Worm (Caenorhabditis elegans) whole organism, early embryonic: ENCODE results near the gene sru-26.
"Not testable (repeated sequence)": the region's sequence is repeated elsewhere in the genome, so short reads cannot be mapped to it uniquely, and the experiment has no call there.

Source experiments
- B0310.2 ChIP-seq: sonication (generic microtip); optimal IDR thresholded peaks from 2 replicates; lab custom pipeline; 2016; ENCODE audit warnings: mild to moderate bottlenecking, missing genetic modification characterization, missing compliant biosample characterization
- F13C5.2 ChIP-seq: sonication (generic microtip); optimal IDR thresholded peaks from 2 replicates; lab custom pipeline; 2017; ENCODE audit warnings: mild to moderate bottlenecking, missing genetic modification characterization, inconsistent platforms, missing compliant biosample characterization
- aly-1 ChIP-seq: sonication (generic microtip); optimal IDR thresholded peaks from 2 replicates; lab custom pipeline; 2016; ENCODE audit warnings: missing genetic modification characterization, missing compliant biosample characterization
- ama-1 ChIP-seq: fragments of 150-350 bp; optimal IDR thresholded peaks from 2 replicates; lab custom pipeline; 2014
- ceh-13 ChIP-seq: fragments of 200-800 bp; sonication (Bioruptor generic); optimal IDR thresholded peaks from 2 replicates; lab custom pipeline; 2018; ENCODE audit warnings: mild to moderate bottlenecking, missing genetic modification characterization, missing compliant biosample characterization
- ceh-36 ChIP-seq: sonication (generic microtip); optimal IDR thresholded peaks from 2 replicates; lab custom pipeline; 2016; ENCODE audit warnings: missing genetic modification characterization, inconsistent platforms, missing compliant biosample characterization
- ets-7 ChIP-seq: sonication (generic microtip); optimal IDR thresholded peaks from 2 replicates; lab custom pipeline; 2016; ENCODE audit warnings: missing genotype, missing genetic modification characterization, missing compliant biosample characterization
- flt-1 ChIP-seq: fragments of 200-800 bp; sonication (Bioruptor generic); IDR thresholded peaks from 2 replicates; pipeline ENCODE4 v1.3.6; 2022; ENCODE audit warnings: missing genetic modification characterization, missing compliant biosample characterization
- hmbx-1 ChIP-seq: sonication (generic microtip); optimal IDR thresholded peaks from 2 replicates; lab custom pipeline; 2016; ENCODE audit warnings: mild to moderate bottlenecking, missing genetic modification characterization, missing compliant biosample characterization
- hmg-4 ChIP-seq: fragments of 200-800 bp; sonication (Bioruptor generic); optimal IDR thresholded peaks from 2 replicates; lab custom pipeline; 2018; ENCODE audit warnings: mild to moderate bottlenecking, missing genetic modification characterization, missing compliant biosample characterization
- hnd-1 ChIP-seq: sonication (generic microtip); optimal IDR thresholded peaks from 2 replicates; lab custom pipeline; 2016; ENCODE audit warnings: missing genetic modification characterization, missing compliant biosample characterization
- pes-1 ChIP-seq: fragments of 200-800 bp; sonication (Bioruptor generic); IDR thresholded peaks from 2 replicates; pipeline ENCODE4 v1.3.6; 2022; ENCODE audit warnings: missing genetic modification reagents, missing genetic modification characterization, missing compliant biosample characterization
- scrt-1 ChIP-seq: fragments of 200-800 bp; sonication (Bioruptor generic); IDR thresholded peaks from 2 replicates; pipeline ENCODE4 v1.3.6; 2022; ENCODE audit warnings: missing genetic modification characterization, missing compliant biosample characterization
- sea-1 ChIP-seq: fragments of 200-800 bp; sonication (Bioruptor generic); conservative IDR thresholded peaks from 2 replicates; pipeline ENCODE4 v1.3.6; 2022; ENCODE audit warnings: missing genetic modification characterization, missing compliant biosample characterization
- tbx-11 ChIP-seq: fragments of 200-800 bp; sonication (Bioruptor generic); IDR thresholded peaks from 2 replicates; pipeline ENCODE4 v1.3.6; 2022; ENCODE audit warnings: missing genetic modification characterization, missing compliant biosample characterization
- tbx-37 ChIP-seq: fragments of 200-800 bp; sonication (Bioruptor generic); conservative IDR thresholded peaks from 2 replicates; pipeline ENCODE4 v1.3.6; 2022; ENCODE audit warnings: missing genetic modification reagents, missing genetic modification characterization, missing compliant biosample characterization
- tra-4 ChIP-seq: sonication (generic microtip); optimal IDR thresholded peaks from 2 replicates; lab custom pipeline; 2017; ENCODE audit warnings: missing genetic modification characterization, missing compliant biosample characterization

sru-26 gene

DNA sequence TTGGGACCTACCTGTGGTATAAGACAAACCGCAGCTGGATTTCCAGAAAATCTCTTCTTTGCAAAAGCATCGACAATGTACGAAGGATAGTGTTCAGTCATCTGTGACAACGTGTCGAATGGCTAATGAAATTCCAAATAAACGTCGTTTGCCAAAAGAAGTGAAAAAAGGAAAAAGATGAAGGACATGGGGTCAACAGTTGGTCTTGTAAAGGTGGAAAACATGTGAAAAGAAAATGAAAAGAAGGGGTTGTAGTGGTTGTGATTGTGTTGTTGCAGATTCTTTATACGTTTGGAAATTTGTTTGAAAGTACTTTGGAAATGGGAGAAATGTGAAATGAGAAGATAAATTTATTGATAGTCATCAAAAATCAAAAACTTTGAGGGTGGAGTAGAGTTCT is 2.8 kb upstream of the sru-26 start, which contains the start of gene T04A11.4:
Gene T04A11.4 (minus strand): TSS at position 101 of the 400 bp plus-strand sequence.
- not testable (repeated sequence) for TF ChIP-seq ama-1; tbx-11 (GFP tag; lab: Robert Waterston, UW); ceh-36 (tag; lab: Kevin White, UChicago)

DNA sequence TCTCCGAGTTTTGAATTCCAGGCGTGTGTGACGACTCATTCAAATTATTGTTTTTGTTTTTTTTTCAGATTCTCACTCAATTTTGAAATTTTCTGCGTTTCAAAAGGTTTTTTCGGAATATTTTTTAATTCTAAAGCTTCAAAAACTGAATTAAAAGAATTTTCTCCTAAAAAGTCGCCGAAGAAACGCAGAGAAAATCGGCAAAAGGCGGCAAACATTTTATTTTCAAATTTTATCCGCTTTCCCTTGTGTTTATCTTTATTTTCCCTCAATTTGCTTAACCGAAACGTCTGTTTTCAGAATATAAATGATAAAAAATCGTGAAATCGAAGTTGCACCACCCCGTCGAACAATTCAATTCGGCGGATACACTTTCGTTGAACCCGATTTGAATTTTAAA is 3.2 kb downstream of the sru-26 start, which contains the start of gene him-6:
Gene him-6 (plus strand): TSS at position 301 of the 400 bp plus-strand sequence.
- TF ChIP-seq ets-7 (tag; lab: Kevin White, UChicago) (no peak), pes-1 (GFP tag; lab: Robert Waterston, UW) (no peak), B0310.2 (tag; lab: Kevin White, UChicago) (no peak), hmbx-1 (tag; lab: Kevin White, UChicago) (no peak), tbx-37 (no peak), ceh-36 (tag; lab: Kevin White, UChicago) (no peak), tra-4 (tag; lab: Kevin White, UChicago) (no peak), hnd-1 (tag; lab: Kevin White, UChicago) (no peak), tbx-11 (GFP tag; lab: Robert Waterston, UW) (no peak), F13C5.2 (no peak), ama-1 (no peak), flt-1 (GFP tag; lab: Robert Waterston, UW) (no peak), sea-1 (GFP tag; lab: Robert Waterston, UW) (no peak), hmg-4 (GFP tag; lab: Kevin White, UChicago) (no peak), ceh-13 (GFP tag; lab: Kevin White, UChicago) (no peak), aly-1 (tag; lab: Kevin White, UChicago) (no peak), scrt-1 (GFP tag; lab: Robert Waterston, UW) (no peak)

- TF ChIP-seq hmg-4 (GFP tag; lab: Kevin White, UChicago) (no peak), hnd-1 (tag; lab: Kevin White, UChicago) (no peak), hmbx-1 (tag; lab: Kevin White, UChicago) (no peak), scrt-1 (GFP tag; lab: Robert Waterston, UW) (no peak), tbx-11 (GFP tag; lab: Robert Waterston, UW) (no peak), F13C5.2 (no peak), pes-1 (GFP tag; lab: Robert Waterston, UW) (no peak), ceh-13 (GFP tag; lab: Kevin White, UChicago) (no peak), B0310.2 (tag; lab: Kevin White, UChicago) (no peak), tbx-37 (no peak), flt-1 (GFP tag; lab: Robert Waterston, UW) (no peak), tra-4 (tag; lab: Kevin White, UChicago) (no peak), aly-1 (tag; lab: Kevin White, UChicago) (no peak)
Measured at ce11 chrIV:12495196-12495595, 7.9 kb downstream of the sru-26 start, which contains the start of gene sru-20. sru-20 (plus strand) TSS chrIV:12495496.

DNA sequence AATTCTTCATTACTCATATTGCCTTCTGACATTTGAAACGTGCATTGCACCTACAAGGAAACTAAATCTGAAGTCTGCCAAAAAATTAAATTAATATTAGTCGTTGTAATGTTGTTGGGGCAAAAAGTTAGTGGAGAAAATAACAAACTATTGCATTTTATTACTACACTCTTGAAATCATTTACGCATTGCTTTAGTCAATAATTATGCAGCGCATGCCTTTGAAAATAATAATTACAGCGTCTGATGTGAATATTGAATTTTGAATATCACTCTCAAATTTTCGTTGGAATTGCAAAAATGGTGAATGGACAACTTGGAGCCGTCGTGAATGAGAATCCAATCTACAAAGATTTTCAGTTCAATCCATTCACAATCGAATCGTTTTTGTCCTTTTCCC is 10.9 kb downstream of the sru-26 start, which contains the start of gene sru-19:
Gene sru-19 (plus strand): TSS at position 301 of the 400 bp plus-strand sequence.
- TF ChIP-seq ets-7 (tag; lab: Kevin White, UChicago) = no peak
- TF ChIP-seq F13C5.2 = no peak
- TF ChIP-seq tbx-37 = no peak
- no peak for TF ChIP-seq ceh-36 (tag; lab: Kevin White, UChicago)
- no peak for TF ChIP-seq tra-4 (tag; lab: Kevin White, UChicago)
- TF ChIP-seq hmbx-1 (tag; lab: Kevin White, UChicago) = no peak
- TF ChIP-seq flt-1 (GFP tag; lab: Robert Waterston, UW) = no peak
- TF ChIP-seq aly-1 (tag; lab: Kevin White, UChicago) = no peak
- no peak for TF ChIP-seq scrt-1 (GFP tag; lab: Robert Waterston, UW)
- TF ChIP-seq ceh-13 (GFP tag; lab: Kevin White, UChicago) = no peak
- TF ChIP-seq pes-1 (GFP tag; lab: Robert Waterston, UW) = no peak
- TF ChIP-seq tbx-11 (GFP tag; lab: Robert Waterston, UW) = no peak
- no peak for TF ChIP-seq B0310.2 (tag; lab: Kevin White, UChicago)
- TF ChIP-seq hnd-1 (tag; lab: Kevin White, UChicago) = no peak
- TF ChIP-seq ama-1 = no peak
- TF ChIP-seq sea-1 (GFP tag; lab: Robert Waterston, UW) = no peak
- no peak for TF ChIP-seq hmg-4 (GFP tag; lab: Kevin White, UChicago)

ce11 chrIV:12501956-12502355 is 14.7 kb downstream of the sru-26 start, which contains the start of gene sru-18:
sru-18 (plus strand) TSS chrIV:12502256.
- TF ChIP-seq flt-1 (GFP tag; lab: Robert Waterston, UW) = no peak
- no peak for TF ChIP-seq aly-1 (tag; lab: Kevin White, UChicago)
- TF ChIP-seq hnd-1 (tag; lab: Kevin White, UChicago) = no peak
- TF ChIP-seq B0310.2 (tag; lab: Kevin White, UChicago) = no peak
- no peak for TF ChIP-seq pes-1 (GFP tag; lab: Robert Waterston, UW)
- no peak for TF ChIP-seq tbx-11 (GFP tag; lab: Robert Waterston, UW)
- TF ChIP-seq hmg-4 (GFP tag; lab: Kevin White, UChicago) = no peak
- no peak for TF ChIP-seq ceh-13 (GFP tag; lab: Kevin White, UChicago)
- TF ChIP-seq ets-7 (tag; lab: Kevin White, UChicago) = no peak
- no peak for TF ChIP-seq tra-4 (tag; lab: Kevin White, UChicago)
- TF ChIP-seq F13C5.2 = no peak
- no peak for TF ChIP-seq hmbx-1 (tag; lab: Kevin White, UChicago)
- no peak for TF ChIP-seq ama-1
- TF ChIP-seq scrt-1 (GFP tag; lab: Robert Waterston, UW) = no peak
- TF ChIP-seq sea-1 (GFP tag; lab: Robert Waterston, UW) = no peak
- TF ChIP-seq tbx-37 = no peak
- no peak for TF ChIP-seq ceh-36 (tag; lab: Kevin White, UChicago)

DNA sequence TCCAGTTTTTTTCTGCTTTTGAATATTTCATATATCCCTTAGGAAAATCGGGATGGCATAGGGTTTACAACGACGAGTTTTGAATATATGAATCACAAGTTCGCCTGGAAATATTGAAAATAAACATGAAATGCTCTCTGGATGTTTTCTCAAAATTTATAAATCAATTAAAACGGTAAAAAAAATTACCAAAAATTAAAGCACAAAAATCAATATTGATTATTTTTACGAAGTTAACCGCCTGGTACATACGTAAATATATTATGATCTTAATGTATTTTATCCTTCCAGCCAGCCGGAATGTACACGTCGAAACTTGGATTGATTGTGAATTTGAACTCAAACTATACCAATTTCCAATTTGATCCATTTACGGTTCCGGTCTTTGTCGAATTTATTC is 18.1 kb downstream of the sru-26 start, which contains the start of gene sru-17:
Gene sru-17 (plus strand): TSS at position 301 of the 400 bp plus-strand sequence.
- TF ChIP-seq hmg-4 (GFP tag; lab: Kevin White, UChicago); ama-1; hnd-1 (tag; lab: Kevin White, UChicago): not testable (repeated sequence)

- no peak for TF ChIP-seq flt-1 (GFP tag; lab: Robert Waterston, UW)
- no peak for TF ChIP-seq tra-4 (tag; lab: Kevin White, UChicago)
- no peak for TF ChIP-seq ceh-36 (tag; lab: Kevin White, UChicago)
- no peak for TF ChIP-seq tbx-11 (GFP tag; lab: Robert Waterston, UW)
- no peak for TF ChIP-seq F13C5.2
- TF ChIP-seq ceh-13 (GFP tag; lab: Kevin White, UChicago) = no peak
- TF ChIP-seq pes-1 (GFP tag; lab: Robert Waterston, UW) = no peak
Measured at ce11 chrIV:12520150-12520549, 32.9 kb downstream of the sru-26 start, which contains the start of gene tsp-4. tsp-4 (minus strand) TSS chrIV:12520250.
